Worm (Caenorhabditis elegans) whole organism, young adult: ENCODE results near the gene Y41C4A.11.

Experiments used
- fkh-3 ChIP-seq: sonication (generic microtip); optimal IDR thresholded peaks from 2 replicates; lab custom pipeline; 2016; ENCODE audit warnings: mild to moderate bottlenecking, missing genetic modification characterization, missing compliant biosample characterization
- mcd-1 ChIP-seq: fragments of 200-800 bp; sonication (Bioruptor generic); IDR thresholded peaks from 2 replicates; pipeline ENCODE4 v1.3.6; 2022; ENCODE audit warnings: missing genetic modification reagents, missing genetic modification characterization, missing compliant biosample characterization

DNA sequence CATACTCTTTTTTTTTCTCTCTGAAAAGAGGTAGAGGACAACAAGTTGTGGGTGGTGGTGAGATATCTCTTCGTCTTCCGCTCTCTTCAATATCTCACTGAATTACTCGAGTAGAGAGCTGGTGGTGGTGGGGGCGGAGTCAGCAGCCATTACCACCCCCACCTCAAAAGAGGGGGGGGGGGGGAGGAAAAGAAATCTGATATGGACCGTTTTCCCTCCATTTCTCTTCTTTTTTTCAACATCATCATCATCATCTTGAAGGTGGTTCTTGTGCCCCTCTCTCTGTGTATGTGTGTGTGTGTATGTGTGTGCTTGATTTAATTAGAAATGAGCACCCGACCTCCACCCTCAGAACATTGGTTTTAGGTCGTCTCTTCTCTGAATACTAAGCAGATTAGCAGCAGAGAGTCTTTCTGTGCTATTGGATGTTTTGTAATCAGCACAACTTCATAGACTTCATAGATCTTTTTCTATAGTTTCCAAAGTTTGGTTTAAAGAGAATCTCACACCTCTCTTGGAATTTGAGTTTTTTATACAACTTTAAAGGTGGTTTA is 38.1 kb upstream of the Y41C4A.11 start:
- TF ChIP-seq fkh-3 (tag; lab: Kevin White, UChicago) (no peak), mcd-1 (GFP tag; lab: Robert Waterston, UW) (0 out of 2 replicates have a peak, but pooled peaks have one; percentile 12)
